Worm (Caenorhabditis elegans): ENCODE measurements around the gene F31F4.1.

F31F4.1 gene

DNA sequence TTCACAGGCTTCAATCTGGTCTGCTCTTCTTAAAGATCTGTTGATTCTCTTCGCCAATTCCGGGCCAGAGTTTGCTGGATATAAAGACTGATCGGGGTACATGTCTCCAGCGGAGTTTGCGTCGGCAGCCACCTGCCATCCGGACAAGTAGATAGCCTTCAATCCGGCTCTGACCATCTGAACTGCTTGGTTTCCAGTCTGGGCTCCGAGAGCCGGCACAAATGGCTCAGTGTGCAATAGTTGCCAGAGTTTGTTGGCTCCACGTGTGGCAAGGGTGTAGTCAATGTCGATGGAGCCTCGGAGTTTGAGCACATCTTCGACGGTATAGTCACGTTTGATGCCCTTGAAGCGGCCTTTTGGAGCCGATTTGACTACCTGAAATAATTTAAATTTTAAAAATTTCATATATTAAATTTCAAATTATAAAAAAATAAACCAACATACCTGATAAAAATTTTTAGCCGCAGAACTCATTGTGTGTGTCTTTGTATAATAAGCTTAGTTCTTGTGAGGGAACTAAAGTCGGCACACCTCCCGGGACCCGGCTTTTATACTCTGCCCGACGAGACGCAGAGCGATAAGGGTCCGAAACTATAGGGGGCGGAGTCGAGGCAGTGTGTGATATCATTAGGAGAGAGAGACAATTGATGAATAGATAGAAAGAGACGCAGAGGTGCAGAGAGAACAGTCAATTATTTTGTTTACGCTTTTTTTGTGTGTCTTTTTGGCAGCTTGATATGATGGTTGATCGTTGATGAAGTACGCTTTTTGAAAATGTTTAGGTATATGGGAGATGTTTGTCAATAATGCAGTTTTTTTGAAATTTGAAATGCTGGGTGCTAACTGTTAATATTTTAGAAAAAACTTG is 43.9 kb downstream of the F31F4.1 start, which contains the start of the genes icl-1 and srh-2 (continued):
- TF ChIP-seq daf-16 (GFP tag; optimal IDR thresholded peaks at IDR 0.05) = peak; percentile 50 to 83
- TF ChIP-seq daf-16 (tag; optimal IDR thresholded peaks at IDR 0.05) = peak; percentile 97
- TF ChIP-seq lin-1 (GFP tag; IDR thresholded peaks at IDR 0.05) = 0 out of 2 replicates have a peak, but pooled peaks have one; percentile 23
- TF ChIP-seq dmd-8 (GFP tag; IDR thresholded peaks at IDR 0.05) = no peak; the same call in 1 of the 2 replicates
- no peak for TF ChIP-seq zip-2 (tag; optimal IDR thresholded peaks at IDR 0.05)
- peak; percentile 57; the same call in 1 of the 2 replicates for TF ChIP-seq saeg-2 (GFP tag; IDR thresholded peaks at IDR 0.05)
- no peak for TF ChIP-seq nhr-25 (tag; optimal IDR thresholded peaks at IDR 0.05; ENCODE audit: borderline replicate concordance, insufficient read depth)
- peak; percentile 58; the same call in 1 of the 2 replicates for TF ChIP-seq snpc-1.2 (GFP tag; IDR thresholded peaks at IDR 0.05)
- TF ChIP-seq spr-1 (tag; optimal IDR thresholded peaks at IDR 0.05) = no peak
- no peak for TF ChIP-seq zfp-2 (tag; optimal IDR thresholded peaks at IDR 0.05)
- peak; percentile 32; the same call in 1 of the 2 replicates for TF ChIP-seq dmd-6 (GFP tag; IDR thresholded peaks at IDR 0.05)
- no peak for TF ChIP-seq daf-12 (tag; optimal IDR thresholded peaks at IDR 0.05)
- TF ChIP-seq dmd-9 (GFP tag; IDR thresholded peaks at IDR 0.05) = no peak
- TF ChIP-seq nhr-237 (tag; optimal IDR thresholded peaks at IDR 0.05) = no peak
- TF ChIP-seq lin-29 (GFP tag; IDR thresholded peaks at IDR 0.05) = peak; percentile 38; the same call in 1 of the 2 replicates
- TF ChIP-seq ztf-7 (tag; optimal IDR thresholded peaks at IDR 0.05) = no peak
- TF ChIP-seq daf-8 (GFP tag; IDR thresholded peaks at IDR 0.05) = no peak
- no peak for TF ChIP-seq R02D3.7 (tag; optimal IDR thresholded peaks at IDR 0.05)
- no peak for TF ChIP-seq lin-39 (tag; optimal IDR thresholded peaks at IDR 0.05)
- TF ChIP-seq dpl-1 (GFP tag; optimal IDR thresholded peaks at IDR 0.05) = peak; percentile 1
- peak in 1 of 2 experiments; percentile 47 for TF ChIP-seq lsy-2 (tag; optimal IDR thresholded peaks at IDR 0.05)
- peak; percentile 68; the same call in 1 of the 2 replicates for TF ChIP-seq daf-19 (GFP tag; conservative IDR thresholded peaks at IDR 0.05)
- peak; percentile 85 for TF ChIP-seq dve-1 (tag; optimal IDR thresholded peaks at IDR 0.05; ENCODE audit: insufficient read depth)
- no peak for TF ChIP-seq egl-27 (tag; optimal IDR thresholded peaks at IDR 0.05)
- TF ChIP-seq rbr-2 (tag; optimal IDR thresholded peaks at IDR 0.05) = no peak
- no peak for TF ChIP-seq gei-8 (GFP tag; optimal IDR thresholded peaks at IDR 0.05)
- peak; percentile 66 to 75 for TF ChIP-seq mdl-1 (tag; optimal IDR thresholded peaks at IDR 0.05)
- peak; percentile 48 for TF ChIP-seq spr-3 (GFP tag; optimal IDR thresholded peaks at IDR 0.05)
- no peak for TF ChIP-seq madf-9 (GFP tag; conservative IDR thresholded peaks at IDR 0.05)
- TF ChIP-seq aha-1 (tag) = peak; percentile 90
- TF ChIP-seq nhr-77 (tag; optimal IDR thresholded peaks at IDR 0.05) = peak; percentile 29
- TF ChIP-seq aly-2 (tag; optimal IDR thresholded peaks at IDR 0.05) = no peak
- peak; percentile 73 for TF ChIP-seq mep-1 (tag; optimal IDR thresholded peaks at IDR 0.05)
- TF ChIP-seq Y5F2A.4 (GFP tag; optimal IDR thresholded peaks at IDR 0.05) = peak; percentile 65
- TF ChIP-seq lin-15B (tag; optimal IDR thresholded peaks at IDR 0.05) = no peak
- no peak for TF ChIP-seq hif-1 (tag; optimal IDR thresholded peaks at IDR 0.05)
- no peak for TF ChIP-seq ceh-82 (tag; optimal IDR thresholded peaks at IDR 0.05)
- peak; percentile 84 for TF ChIP-seq sdz-12 (GFP tag; optimal IDR thresholded peaks at IDR 0.05)
- TF ChIP-seq ama-1 (optimal IDR thresholded peaks at IDR 0.05) = peak; percentile 95
- no peak for TF ChIP-seq unc-130 (GFP tag; optimal IDR thresholded peaks at IDR 0.05)
- TF ChIP-seq egl-43 (GFP tag; IDR thresholded peaks at IDR 0.05) = peak; percentile 73
- TF ChIP-seq attf-4 (tag; optimal IDR thresholded peaks at IDR 0.05) = no peak
- peak; percentile 84 for TF ChIP-seq hlh-11 (tag; optimal IDR thresholded peaks at IDR 0.05)
- TF ChIP-seq ctbp-1 (GFP tag; IDR thresholded peaks at IDR 0.05) = peak; percentile 6
- 0 out of 4 replicates have a peak, but pooled peaks of 1 of the 2 experiments have one; percentile 25 for TF ChIP-seq madf-5 (GFP tag; IDR thresholded peaks at IDR 0.05)
- no peak for TF ChIP-seq mxl-3 (GFP tag; optimal IDR thresholded peaks at IDR 0.05)
- TF ChIP-seq Y48G9A.11 (GFP tag; IDR thresholded peaks at IDR 0.05) = no peak
- TF ChIP-seq ZK546.5 (tag; optimal IDR thresholded peaks at IDR 0.05) = no peak
- peak; percentile 48; the same call in 1 of the 2 replicates for TF ChIP-seq mdt-29 (GFP tag; IDR thresholded peaks at IDR 0.05)
